Worm (Caenorhabditis elegans): Measurements from ENCODE around the gene Y41E3.18.

Y41E3.18 gene

ce11 chrIV:15039477-15039876 is 26.1 kb downstream of the Y41E3.18 start, which contains the start of gene hrpu-1 (continued):
- TF ChIP-seq ztf-22 (GFP tag; optimal IDR thresholded peaks at IDR 0.05) (no peak), F10E7.11 (tag; optimal IDR thresholded peaks at IDR 0.05) (no peak), hlh-12 (tag; optimal IDR thresholded peaks at IDR 0.05) (no peak), sea-2 (GFP tag; IDR thresholded peaks at IDR 0.05) (no peak), mxl-1 (tag; optimal IDR thresholded peaks at IDR 0.05) (no peak), F23B12.7 (tag; optimal IDR thresholded peaks at IDR 0.05; ENCODE audit: insufficient read depth) (peak; percentile 57), nfya-2 (GFP tag; IDR thresholded peaks at IDR 0.05) (no peak), bed-1 (GFP tag; IDR thresholded peaks at IDR 0.05) (no peak), zim-3 (tag; optimal IDR thresholded peaks at IDR 0.05) (no peak), lag-1 (GFP tag; IDR thresholded peaks at IDR 0.05) (no peak), him-1 (tag; optimal IDR thresholded peaks at IDR 0.05) (peak; percentile 59), sptf-2 (GFP tag; optimal IDR thresholded peaks at IDR 0.05) (no peak), ccch-3 (GFP tag; optimal IDR thresholded peaks at IDR 0.05) (no peak), nhr-80 (tag; optimal IDR thresholded peaks at IDR 0.05) (peak; percentile 25), F39B2.1 (GFP tag; IDR thresholded peaks at IDR 0.05) (0 out of 2 replicates have a peak, but pooled peaks have one; percentile 49), xnd-1 (tag; optimal IDR thresholded peaks at IDR 0.05) (peak; percentile 59), attf-6 (GFP tag; IDR thresholded peaks at IDR 0.05) (peak; percentile 95), mcd-1 (GFP tag; IDR thresholded peaks at IDR 0.05) (peak; percentile 87), unc-130 (GFP tag; optimal IDR thresholded peaks at IDR 0.05) (peak; percentile 67), lin-40 (tag; optimal IDR thresholded peaks at IDR 0.05) (peak; percentile 81), Y53F4B.3 (GFP tag; IDR thresholded peaks at IDR 0.05) (no peak), Y56A3A.18 (GFP tag; IDR thresholded peaks at IDR 0.05) (no peak), Y95B8A.8 (GFP tag; IDR thresholded peaks at IDR 0.05) (no peak), somi-1 (GFP tag; optimal IDR thresholded peaks at IDR 0.05) (no peak), ceh-40 (GFP tag; IDR thresholded peaks at IDR 0.05) (no peak), F49E8.2 (tag; optimal IDR thresholded peaks at IDR 0.05; ENCODE audit: insufficient read depth) (peak; percentile 90), F37B4.10 (GFP tag; IDR thresholded peaks at IDR 0.05) (no peak), hlh-26 (GFP tag; conservative IDR thresholded peaks at IDR 0.05) (no peak), K11D2.4 (GFP tag; IDR thresholded peaks at IDR 0.05) (peak; percentile 66; the same call in 1 of the 2 replicates), madf-6 (GFP tag; IDR thresholded peaks at IDR 0.05) (peak; percentile 84), pha-4 (tag; optimal IDR thresholded peaks at IDR 0.05) (no peak), egl-18 (GFP tag; IDR thresholded peaks at IDR 0.05) (no peak), T26A5.8 (tag; optimal IDR thresholded peaks at IDR 0.05) (no peak), snpc-4 (GFP tag; optimal IDR thresholded peaks at IDR 0.05) (peak; percentile 79), snpc-4 (tag; optimal IDR thresholded peaks at IDR 0.05) (peak; percentile 75 to 96 (median 87)), ztf-6 (GFP tag; IDR thresholded peaks at IDR 0.05) (no peak), lin-26 (GFP tag; IDR thresholded peaks at IDR 0.05) (peak; percentile 74), snpc-1.3 (tag; optimal IDR thresholded peaks at IDR 0.05; ENCODE audit: insufficient read depth) (peak; percentile 91), attf-3 (GFP tag; conservative IDR thresholded peaks at IDR 0.05) (peak; percentile 71; the same call in 1 of the 2 replicates), tbx-9 (tag; optimal IDR thresholded peaks at IDR 0.05; ENCODE audit: borderline replicate concordance) (no peak), ztf-3 (GFP tag; optimal IDR thresholded peaks at IDR 0.05) (no peak), die-1 (tag; optimal IDR thresholded peaks at IDR 0.05) (no peak), tbp1 (GFP tag; optimal IDR thresholded peaks at IDR 0.05) (peak; percentile 70), zfh-2 (GFP tag; conservative IDR thresholded peaks at IDR 0.05) (no peak), hmg-20 (GFP tag; IDR thresholded peaks at IDR 0.05) (0 out of 2 replicates have a peak, but pooled peaks have one; percentile 50), nfyb-1 (GFP tag; IDR thresholded peaks at IDR 0.05) (peak; percentile 73), madf-8 (GFP tag; conservative IDR thresholded peaks at IDR 0.05) (peak; percentile 42), cebp-2 (GFP tag; IDR thresholded peaks at IDR 0.05) (peak; percentile 96; the same call in 1 of the 2 replicates), F52B5.7 (tag; optimal IDR thresholded peaks at IDR 0.05) (no peak)

Measured in whole organism, young adult.